Fruit fly (Drosophila melanogaster) S2 (cell line): ENCODE measurements around the gene CtBP.

Experiments used
- CG8478 ChIP-seq: fragments of >200 bp; optimal IDR thresholded peaks from 2 replicates; lab custom pipeline; 2018
- CTCF ChIP-seq, 2 experiments: fragments of >200 bp; optimal IDR thresholded peaks; 2 replicates each; lab custom pipeline; 2018

CtBP gene

DNA sequence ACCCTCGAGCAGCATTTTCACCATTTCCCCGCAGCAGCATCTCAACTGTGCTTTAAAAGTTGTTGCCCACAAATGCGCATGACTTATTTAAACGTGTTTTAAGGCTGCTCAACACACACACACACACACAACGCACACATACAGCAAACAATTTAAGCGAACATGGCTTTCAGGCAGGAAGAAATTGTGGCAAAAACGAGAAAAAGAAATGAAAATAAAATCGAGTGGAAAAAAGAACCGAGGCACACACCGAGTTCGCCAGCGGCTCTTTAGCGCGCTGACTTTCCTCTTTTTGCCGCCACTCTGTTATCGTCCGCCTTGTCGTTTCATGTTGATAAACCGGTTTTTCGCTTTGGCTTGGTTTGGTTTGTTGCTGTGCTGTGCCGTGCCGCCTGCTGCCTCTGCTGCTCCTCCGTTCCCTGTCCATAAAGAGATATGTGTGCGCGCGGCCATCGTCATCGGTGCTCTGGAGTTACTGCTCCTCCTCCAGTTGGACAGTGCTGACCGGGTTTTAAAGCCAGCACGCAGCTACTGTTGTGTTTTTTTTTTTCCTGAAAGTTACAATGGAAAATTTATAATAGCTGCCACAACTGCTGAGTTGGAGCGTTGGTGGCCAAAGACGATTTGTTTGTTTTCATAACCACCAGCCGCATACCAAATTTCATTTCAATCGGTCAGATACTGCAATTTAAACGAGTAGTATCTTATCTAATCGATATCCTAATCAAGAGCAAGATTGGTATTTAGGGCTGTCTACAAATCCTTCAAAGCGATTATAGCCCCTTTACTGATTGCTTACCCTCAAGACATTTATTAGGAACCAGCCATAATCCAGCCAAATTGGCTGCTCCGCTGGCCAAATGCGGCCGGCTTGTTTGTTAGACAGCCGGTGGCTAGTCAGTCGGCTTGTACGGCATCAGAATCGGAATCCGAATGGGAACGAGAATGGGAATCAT, 4.6 kb downstream of the CtBP start:
- TF ChIP-seq CTCF (optimal IDR thresholded peaks at IDR 0.05; lab: Kevin White, UChicago) (no peak), CG8478 (no peak)

DNA sequence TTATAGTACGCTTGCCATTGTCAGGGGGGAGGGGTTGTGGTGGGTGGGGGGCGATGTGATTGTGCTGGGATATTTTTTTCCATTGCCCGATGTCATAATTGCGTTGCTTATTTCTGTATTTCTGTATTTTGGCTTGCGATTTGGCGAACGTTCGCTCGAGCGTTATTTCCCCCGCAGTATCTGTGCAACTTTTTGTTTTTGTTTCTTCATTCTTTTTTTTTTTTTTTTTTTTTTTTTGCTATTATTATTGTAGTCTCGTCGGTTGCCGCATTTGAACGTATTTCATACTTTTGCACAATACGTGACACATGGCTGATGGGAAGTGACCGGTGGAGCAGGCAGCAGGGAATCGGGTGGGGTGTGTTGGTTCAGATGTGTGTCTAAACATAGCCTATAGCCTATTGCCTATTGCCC, 6.2 kb downstream of the CtBP start:
- TF ChIP-seq CTCF (optimal IDR thresholded peaks at IDR 0.05; lab: Kevin White, UChicago) (no peak), CG8478 (no peak)

DNA sequence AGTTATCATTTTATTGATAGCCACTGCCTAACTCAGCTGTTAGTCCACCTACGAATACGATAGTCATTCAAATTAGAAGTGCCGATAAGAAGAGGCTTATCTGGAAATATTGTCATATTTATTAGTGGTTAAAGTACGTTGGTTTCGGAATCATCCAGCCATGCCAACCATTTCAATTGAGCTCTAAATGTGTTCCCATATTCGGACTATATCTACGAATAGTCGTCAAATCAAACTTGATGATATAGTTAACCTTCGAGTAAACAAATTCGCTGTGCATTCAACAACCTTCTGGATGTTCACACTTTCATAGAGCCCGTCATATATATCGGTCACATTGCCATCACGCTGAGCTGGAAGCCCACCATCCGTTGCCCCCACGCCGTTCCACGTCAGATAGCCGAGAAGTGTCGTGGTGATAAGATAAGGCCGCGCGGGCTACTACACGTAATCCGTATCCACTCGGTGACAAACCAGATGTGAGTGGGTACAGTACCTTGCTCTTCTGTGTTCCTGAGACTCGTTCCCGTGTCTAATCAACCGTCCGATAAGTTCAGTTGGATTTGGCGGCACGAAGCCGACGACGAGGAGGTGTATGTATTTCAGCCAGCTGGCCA, 6.9 kb downstream of the CtBP start:
- TF ChIP-seq CTCF (optimal IDR thresholded peaks at IDR 0.05; lab: Kevin White, UChicago) (no peak), CG8478 (no peak)

DNA sequence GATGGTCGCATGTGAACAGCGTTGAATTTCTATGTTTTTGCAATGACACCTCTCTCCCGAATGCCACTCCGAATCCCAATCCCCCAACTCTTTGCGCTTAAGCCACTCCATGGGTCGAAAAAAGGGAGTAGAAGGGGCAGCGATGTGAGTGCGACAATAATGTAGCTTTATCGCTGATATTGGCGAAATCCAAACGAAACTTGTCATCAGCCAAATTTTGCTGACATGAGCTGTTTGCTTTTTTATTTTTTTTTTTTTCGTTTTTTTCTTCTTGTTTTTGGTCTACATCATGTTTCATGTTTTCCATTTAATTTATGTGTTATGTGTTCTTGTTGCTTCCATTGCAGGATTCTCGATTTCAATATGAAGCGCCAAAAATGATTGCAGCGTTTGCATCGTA, 7.5 kb downstream of the CtBP start:
- TF ChIP-seq CTCF (optimal IDR thresholded peaks at IDR 0.05; lab: Kevin White, UChicago) (no peak), CG8478 (no peak)

DNA sequence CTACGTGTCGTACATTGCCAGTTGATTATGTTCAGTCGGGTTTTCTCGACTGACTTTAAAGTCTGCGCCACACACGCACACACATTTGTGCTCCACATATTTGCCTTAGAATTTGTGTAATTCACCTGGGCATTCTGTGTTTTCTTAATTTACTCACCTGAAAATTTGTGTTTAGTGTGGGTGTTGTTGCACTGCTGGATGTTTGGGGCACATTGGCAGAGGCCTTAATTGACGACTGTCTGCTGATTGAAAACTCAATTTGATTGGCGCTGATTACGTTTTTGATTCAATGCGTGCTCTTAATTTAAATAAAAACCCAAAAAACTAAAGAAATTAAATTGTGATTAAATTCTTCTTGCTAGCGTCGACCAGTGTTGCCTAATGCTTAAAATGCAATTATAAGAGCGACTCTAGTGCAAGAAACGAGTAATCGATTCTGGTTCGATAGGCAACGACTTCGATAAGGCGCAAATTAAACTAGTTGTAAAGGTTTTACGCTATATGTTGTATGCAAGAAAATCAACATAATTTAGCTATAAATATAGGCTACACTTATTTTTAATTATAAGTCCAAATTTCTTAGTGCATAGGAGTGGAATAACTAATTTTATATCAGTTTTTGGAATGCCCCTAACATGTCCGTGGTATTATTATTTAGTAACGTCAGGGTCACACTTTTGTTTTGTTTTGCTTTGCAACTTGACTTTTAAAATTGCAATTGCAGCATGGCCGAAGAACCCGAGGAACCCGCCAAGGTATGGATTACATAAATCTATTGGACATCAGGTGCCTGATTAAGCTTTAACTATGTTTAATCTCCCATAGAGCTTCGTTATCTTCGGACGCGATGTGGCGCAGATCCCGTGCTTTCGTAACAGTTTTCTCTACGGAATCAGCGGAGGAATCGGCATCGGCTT, 19.1 kb downstream of the CtBP start, which contains the start of the genes CG46281 and CG46280:
TSS of gene CG46281 (minus strand) at position 51 of the 917 bp plus-strand sequence.
TSS of gene CG46280 (minus strand) at position 403 of the 917 bp plus-strand sequence.
- TF ChIP-seq CG8478: no peak
- TF ChIP-seq CTCF (optimal IDR thresholded peaks at IDR 0.05; lab: Kevin White, UChicago): no peak

DNA sequence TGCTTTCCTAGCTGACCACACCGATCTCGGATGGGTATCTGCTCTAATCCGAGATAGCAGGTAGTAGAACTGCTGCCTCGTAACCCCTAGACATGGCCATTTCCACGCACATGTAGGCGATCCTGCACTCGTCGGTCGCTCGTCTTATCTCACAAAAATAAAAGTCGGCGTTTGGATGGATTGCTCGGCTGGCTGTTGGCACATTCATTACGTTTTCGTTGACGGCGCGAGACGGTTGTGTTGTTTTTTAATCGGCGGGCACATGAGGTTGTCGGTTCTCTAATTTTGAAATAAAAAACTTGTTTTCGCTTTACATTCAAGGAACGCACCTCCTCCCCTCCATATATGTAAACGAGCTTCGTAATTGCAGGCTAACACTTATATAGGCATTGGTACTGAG, 20.9 kb downstream of the CtBP start, which contains the start of gene ry:
TSS of gene ry (plus strand) at position 206 of the 400 bp plus-strand sequence.
- TF ChIP-seq CTCF (optimal IDR thresholded peaks at IDR 0.05; lab: Kevin White, UChicago): no peak
- TF ChIP-seq CG8478: no peak

DNA sequence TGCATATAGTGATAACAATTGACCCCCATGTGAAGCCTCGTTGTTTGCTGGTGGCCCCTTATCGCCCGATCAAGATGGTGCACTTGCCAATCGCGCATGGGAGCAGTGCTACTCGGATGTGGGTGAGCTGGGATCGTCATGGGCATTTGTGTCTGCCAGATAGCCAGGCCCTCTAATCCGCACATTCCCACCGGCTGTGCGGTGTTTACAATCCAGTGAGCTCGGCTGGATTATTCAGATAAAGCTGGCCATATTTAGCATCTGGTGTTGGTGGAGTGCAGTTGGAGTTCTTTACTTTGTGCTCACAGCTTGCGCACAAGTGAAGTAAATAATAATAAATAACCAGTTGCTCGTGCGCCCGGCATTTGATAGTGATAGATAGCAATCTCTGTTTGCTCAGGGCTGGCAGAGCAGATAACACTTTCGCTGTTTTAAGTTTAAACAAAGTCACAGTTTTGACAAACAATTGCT, 21.6 kb downstream of the CtBP start:
- TF ChIP-seq CG8478: no peak
- TF ChIP-seq CTCF (optimal IDR thresholded peaks at IDR 0.05; lab: Kevin White, UChicago): no peak

DNA sequence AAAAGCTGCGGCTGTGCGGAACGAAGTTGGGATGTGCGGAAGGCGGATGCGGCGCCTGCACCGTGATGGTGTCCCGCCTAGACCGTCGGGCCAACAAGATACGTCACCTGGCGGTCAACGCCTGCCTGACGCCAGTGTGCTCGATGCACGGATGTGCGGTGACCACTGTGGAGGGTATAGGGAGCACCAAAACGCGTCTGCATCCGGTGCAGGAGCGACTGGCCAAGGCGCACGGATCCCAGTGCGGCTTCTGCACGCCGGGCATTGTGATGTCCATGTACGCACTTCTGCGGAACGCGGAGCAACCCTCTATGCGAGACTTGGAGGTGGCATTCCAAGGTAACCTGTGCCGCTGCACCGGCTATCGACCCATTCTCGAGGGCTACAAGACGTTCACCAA, 22.2 kb downstream of the CtBP start:
- TF ChIP-seq CG8478: no peak
- TF ChIP-seq CTCF (optimal IDR thresholded peaks at IDR 0.05; lab: Kevin White, UChicago): no peak

DNA sequence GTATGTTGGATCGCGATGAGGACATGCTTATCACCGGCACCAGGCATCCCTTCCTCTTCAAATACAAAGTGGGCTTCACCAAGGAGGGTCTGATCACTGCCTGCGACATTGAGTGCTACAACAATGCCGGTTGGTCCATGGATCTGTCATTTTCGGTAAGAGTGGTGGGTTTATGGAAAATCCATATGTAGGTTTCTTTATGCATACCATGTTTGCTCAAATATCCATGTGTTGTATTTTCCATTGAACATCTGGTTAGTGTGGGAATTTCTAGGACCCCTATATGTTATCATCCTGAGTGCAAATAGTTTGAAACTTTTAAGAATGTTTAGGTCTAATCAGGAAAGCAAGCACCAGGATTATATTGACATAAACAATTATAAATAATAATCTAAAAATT, 24.6 kb downstream of the CtBP start:
- TF ChIP-seq CTCF (optimal IDR thresholded peaks at IDR 0.05; lab: Kevin White, UChicago) (no peak), CG8478 (no peak)

DNA sequence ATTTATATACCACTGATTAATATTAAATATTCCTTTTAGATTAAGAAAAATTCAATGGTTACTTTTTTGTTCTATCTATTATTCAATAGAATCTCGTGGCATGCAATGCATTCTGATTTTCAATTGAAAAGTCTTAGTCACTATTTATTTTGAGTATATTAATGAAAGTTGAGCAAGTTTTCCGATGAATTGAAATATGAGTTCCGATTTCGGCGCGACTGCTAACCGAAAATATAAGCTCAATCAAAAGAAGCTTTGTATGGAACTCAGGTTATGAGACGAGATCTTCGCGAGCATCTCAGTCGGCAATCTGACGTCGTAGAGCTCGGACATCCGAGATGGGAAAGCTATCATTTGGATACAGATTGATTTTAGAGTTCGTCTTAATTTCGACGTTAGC, 26.6 kb downstream of the CtBP start, which contains the start of gene CG11668:
TSS of gene CG11668 (plus strand) at position 301 of the 400 bp plus-strand sequence.
- TF ChIP-seq CTCF (optimal IDR thresholded peaks at IDR 0.05; lab: Kevin White, UChicago) (no peak), CG8478 (no peak)

DNA sequence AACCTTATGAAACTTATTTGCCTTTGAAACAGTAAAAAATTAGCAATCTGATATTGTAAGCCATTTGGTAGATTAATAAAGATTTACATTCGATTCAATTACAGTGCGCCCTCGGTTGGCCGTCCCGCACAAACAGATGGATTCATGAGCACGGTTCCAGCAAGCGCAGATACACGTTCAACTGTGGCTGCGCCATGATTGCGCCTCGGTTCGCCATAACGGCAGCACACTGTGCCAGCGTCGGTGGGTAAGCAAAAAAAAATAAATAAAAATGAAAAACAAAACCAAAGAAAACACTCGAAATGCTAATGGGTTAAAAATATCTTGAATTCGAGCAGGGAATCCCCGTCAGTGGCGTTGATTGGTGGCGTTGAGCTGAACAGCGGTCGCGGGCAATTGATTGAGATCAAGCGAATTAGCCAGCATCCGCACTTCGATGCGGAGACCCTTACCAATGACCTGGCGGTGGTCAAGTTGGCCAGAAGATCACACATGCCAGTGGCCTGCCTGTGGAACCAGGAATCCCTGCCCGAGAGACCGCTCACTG, 27.7 kb downstream of the CtBP start:
- TF ChIP-seq CG8478 (no peak), CTCF (optimal IDR thresholded peaks at IDR 0.05; lab: Kevin White, UChicago) (no peak)

DNA sequence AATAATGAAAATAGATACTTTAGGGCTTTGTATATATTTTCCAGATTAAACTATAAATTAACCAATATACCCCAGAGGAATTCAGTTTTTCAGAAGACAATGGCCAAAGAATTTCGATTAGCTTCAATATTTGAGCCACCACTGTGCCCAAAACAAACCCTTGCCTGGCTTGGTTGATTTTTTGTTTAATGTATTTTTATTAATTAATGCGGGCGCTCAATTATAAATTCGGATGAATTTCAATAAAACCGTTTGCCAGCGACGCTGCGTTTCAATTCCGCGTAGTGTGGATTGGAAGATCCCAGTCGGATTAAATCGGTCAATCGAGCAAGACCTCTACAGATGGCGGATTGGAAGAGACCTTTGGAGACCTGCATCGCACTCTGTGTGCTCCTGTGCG, 30.3 kb downstream of the CtBP start, which contains the start of gene CG11670:
TSS of gene CG11670 (plus strand) at position 301 of the 400 bp plus-strand sequence.
- TF ChIP-seq CTCF (optimal IDR thresholded peaks at IDR 0.05; lab: Kevin White, UChicago): no peak
- no peak for TF ChIP-seq CG8478

DNA sequence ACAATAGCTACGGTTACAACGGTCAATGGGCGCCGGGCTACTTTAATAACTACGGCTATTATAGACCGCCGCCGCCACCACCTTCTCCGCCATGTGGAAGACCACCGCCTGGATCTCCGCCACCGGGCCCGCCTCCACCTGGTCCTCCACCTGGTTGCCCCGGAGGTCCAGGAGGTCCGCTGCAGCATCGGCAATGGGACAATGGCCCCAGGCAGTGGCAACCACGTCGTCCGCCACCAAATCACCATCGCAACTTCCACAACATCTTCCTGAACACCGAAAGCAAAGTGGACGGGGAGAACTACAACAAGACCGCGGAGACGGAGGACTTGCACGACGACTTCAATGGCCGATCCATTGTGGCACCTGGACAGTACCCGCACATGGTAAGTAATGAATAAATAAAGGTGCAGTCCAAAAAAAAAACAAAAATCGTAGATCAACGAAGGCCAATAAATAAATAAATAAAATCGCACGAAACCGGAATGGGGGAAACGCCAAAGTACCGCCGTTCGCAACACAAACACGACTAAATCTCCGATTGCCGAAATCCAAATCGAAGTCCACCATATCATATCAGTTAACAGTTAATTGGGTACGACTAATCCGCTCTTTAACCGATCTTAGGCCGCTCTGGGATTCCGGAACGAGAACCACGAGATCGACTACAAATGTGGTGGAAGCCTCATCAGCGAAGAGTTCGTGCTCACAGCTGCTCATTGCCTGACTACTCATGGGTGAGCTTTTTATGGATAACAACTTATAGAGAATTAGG, 31.0 kb downstream of the CtBP start, which contains the start of gene snk:
TSS of gene snk (minus strand) at position 513 of the 775 bp plus-strand sequence.
- TF ChIP-seq CG8478: no peak
- no peak for TF ChIP-seq CTCF (optimal IDR thresholded peaks at IDR 0.05; lab: Kevin White, UChicago)

DNA sequence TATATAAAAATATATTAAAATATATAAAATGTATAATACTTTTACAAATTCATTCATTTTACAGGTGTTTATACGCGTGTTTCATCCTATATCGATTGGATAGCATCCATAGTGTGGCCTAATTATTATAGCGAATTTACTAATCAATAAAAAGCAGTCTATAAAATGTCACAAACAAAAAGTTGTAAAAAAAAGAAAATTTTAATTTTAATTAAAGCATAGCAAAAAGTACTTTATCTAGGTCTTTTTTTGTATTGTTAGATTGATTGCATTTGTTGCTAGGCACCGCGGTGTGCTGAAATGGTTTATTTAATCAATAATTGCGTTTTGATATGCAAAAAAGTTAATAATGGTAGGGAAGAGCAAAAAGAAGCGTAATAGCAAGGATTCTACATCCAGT, 32.4 kb downstream of the CtBP start, which contains the start of gene CG45122:
TSS of gene CG45122 (plus strand) at position 301 of the 400 bp plus-strand sequence.
- no peak for TF ChIP-seq CTCF (optimal IDR thresholded peaks at IDR 0.05; lab: Kevin White, UChicago)
- TF ChIP-seq CG8478: no peak
